Fruit fly (Drosophila melanogaster): ENCODE results near the gene CG6865.

DNA sequence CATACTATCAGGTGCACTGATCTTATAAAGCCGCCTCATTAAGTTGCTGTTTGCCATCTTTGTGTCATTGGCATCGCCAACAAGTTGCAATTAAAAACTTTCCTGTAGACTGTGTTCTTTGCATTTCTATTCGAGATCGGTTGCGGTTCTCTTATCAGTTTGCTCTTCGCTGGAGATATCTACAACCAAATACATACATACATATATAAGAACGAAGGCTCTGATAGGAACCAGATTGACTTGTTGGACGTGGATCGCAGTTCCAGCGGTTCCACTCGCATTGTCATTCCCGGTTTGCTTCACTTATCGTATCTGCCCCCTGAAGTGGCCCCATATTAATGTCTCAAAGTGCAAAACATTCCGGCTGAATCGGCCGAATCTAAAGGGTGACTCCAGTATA lies 38.6 kb upstream of the CG6865 start:
- no peak for TF ChIP-seq CG8478 (optimal IDR thresholded peaks at IDR 0.05)
- no peak for TF ChIP-seq CTCF (optimal IDR thresholded peaks at IDR 0.05)
